Fruit fly (Drosophila melanogaster) whole organism, embryonic: Measurements from ENCODE around the gene CG14020.

Source experiments
- B-H1 ChIP-seq: fragments of 200-800 bp; sonication (Bioruptor generic); IDR thresholded peaks from 3 replicates; pipeline ENCODE4 v1.3.6; 2022; ENCODE audit warnings: missing biosample characterization, missing genetic modification characterization
- BEAF-32 ChIP-seq: fragments of 200-800 bp; sonication (Bioruptor generic); optimal IDR thresholded peaks from 3 replicates; lab custom pipeline; 2017; ENCODE audit warnings: missing biosample characterization, missing genetic modification characterization, mild to moderate bottlenecking, moderate library complexity, missing genetic modification reagents
- C15 ChIP-seq: fragments of 200-800 bp; sonication (Bioruptor generic); IDR thresholded peaks from 3 replicates; pipeline ENCODE4 v1.3.6; 2022; ENCODE audit warnings: missing biosample characterization, missing genetic modification characterization
- CG12071 ChIP-seq: fragments of 200-800 bp; sonication (Bioruptor generic); optimal IDR thresholded peaks from 3 replicates; lab custom pipeline; 2018; ENCODE audit warnings: missing biosample characterization, mild to moderate bottlenecking, missing genetic modification characterization
- CG13287 ChIP-seq: fragments of 200-800 bp; sonication (Bioruptor generic); IDR thresholded peaks from 2 replicates; pipeline ENCODE4 v1.3.6; 2022; ENCODE audit warnings: missing biosample characterization, missing genetic modification characterization; ENCODE audit not compliant: partially characterized antibody
- CG15479 ChIP-seq: fragments of 200-800 bp; sonication (Bioruptor generic); optimal IDR thresholded peaks from 3 replicates; lab custom pipeline; 2019; ENCODE audit warnings: missing biosample characterization, mild to moderate bottlenecking, missing genetic modification characterization, moderate library complexity
- CG1647 ChIP-seq: fragments of 200-800 bp; sonication (Bioruptor generic); optimal IDR thresholded peaks from 3 replicates; lab custom pipeline; 2016; ENCODE audit warnings: missing biosample characterization, missing genetic modification characterization
- CG17328 ChIP-seq: fragments of 200-800 bp; sonication (Bioruptor generic); IDR thresholded peaks from 2 replicates; pipeline ENCODE4 v1.3.6; 2022; ENCODE audit warnings: missing biosample characterization, missing genetic modification characterization
- CG2199 ChIP-seq: fragments of 200-800 bp; sonication (Bioruptor generic); IDR thresholded peaks from 3 replicates; pipeline ENCODE4 v1.3.6; 2022; ENCODE audit warnings: missing biosample characterization, missing genetic modification characterization
- CG2712 ChIP-seq: fragments of 200-800 bp; optimal IDR thresholded peaks from 3 replicates; lab custom pipeline; 2019; ENCODE audit warnings: missing biosample characterization, mild to moderate bottlenecking, missing genetic modification characterization, moderate library complexity
- CG2889 ChIP-seq: fragments of 200-800 bp; sonication (Bioruptor generic); IDR thresholded peaks from 3 replicates; pipeline ENCODE4 v1.3.6; 2022; ENCODE audit warnings: missing biosample characterization, missing genetic modification characterization
- CG3065 ChIP-seq: fragments of 200-800 bp; sonication (Bioruptor generic); optimal IDR thresholded peaks from 2 replicates; lab custom pipeline; 2016; ENCODE audit warnings: missing biosample characterization, missing genetic modification characterization
- CG31441 ChIP-seq: fragments of 200-800 bp; sonication (Bioruptor generic); IDR thresholded peaks from 2 replicates; pipeline ENCODE4 v1.3.6; 2022; ENCODE audit warnings: missing biosample characterization, missing genetic modification characterization
- CG3407 ChIP-seq: fragments of 200-800 bp; sonication (Bioruptor generic); optimal IDR thresholded peaks from 2 replicates; lab custom pipeline; 2018; ENCODE audit warnings: missing biosample characterization, mild to moderate bottlenecking, missing genetic modification characterization
- CG34376 ChIP-seq: fragments of 200-800 bp; sonication (Bioruptor generic); optimal IDR thresholded peaks from 2 replicates; lab custom pipeline; 2018; ENCODE audit warnings: missing biosample characterization, mild to moderate bottlenecking, missing genetic modification characterization
- CG6791 ChIP-seq: fragments of 200-800 bp; sonication (Bioruptor generic); IDR thresholded peaks from 3 replicates; pipeline ENCODE4 v1.3.6; 2022; ENCODE audit warnings: missing biosample characterization, missing genetic modification characterization; ENCODE audit not compliant: partially characterized antibody
- CG6813 ChIP-seq: fragments of 200-800 bp; sonication (Bioruptor generic); optimal IDR thresholded peaks from 2 replicates; lab custom pipeline; 2017; ENCODE audit warnings: missing biosample characterization, missing genetic modification characterization, mild to moderate bottlenecking, moderate library complexity, missing genetic modification reagents
- CG7556 ChIP-seq: fragments of 200-800 bp; sonication (Bioruptor generic); optimal IDR thresholded peaks from 2 replicates; lab custom pipeline; 2017; ENCODE audit warnings: missing biosample characterization, mild to moderate bottlenecking, missing genetic modification characterization
- CG8290 ChIP-seq, 3 experiments: fragments of 200-800 bp; sonication (Bioruptor generic); optimal IDR thresholded peaks; 2 replicates each; lab custom pipeline; 2016 to 2019; ENCODE audit warnings: missing biosample characterization in 3 of 3, missing genetic modification characterization in 3 of 3, mild to moderate bottlenecking in 2 of 3, moderate library complexity in 1 of 3
- CG9215 ChIP-seq: fragments of 200-800 bp; sonication (Bioruptor generic); IDR thresholded peaks from 2 replicates; pipeline ENCODE4 v1.3.6; 2022; ENCODE audit warnings: missing biosample characterization, missing genetic modification characterization
- CTCF ChIP-seq: fragments of 200-800 bp; sonication (Bioruptor generic); optimal IDR thresholded peaks from 2 replicates; lab custom pipeline; 2017; ENCODE audit warnings: missing biosample characterization, mild to moderate bottlenecking, missing genetic modification characterization, moderate library complexity
- CkIIα-i1 ChIP-seq: fragments of 200-800 bp; sonication (Bioruptor generic); IDR thresholded peaks from 2 replicates; pipeline ENCODE4 v1.3.6; 2022; ENCODE audit warnings: missing biosample characterization, missing genetic modification characterization
- Dp ChIP-seq: fragments of 200-800 bp; sonication (Bioruptor generic); optimal IDR thresholded peaks from 2 replicates; lab custom pipeline; 2018; ENCODE audit warnings: missing biosample characterization, mild to moderate bottlenecking, missing genetic modification characterization, moderate library complexity
- Dref ChIP-seq: fragments of 200-800 bp; sonication (Bioruptor generic); IDR thresholded peaks from 2 replicates; pipeline ENCODE4 v1.3.6; 2022; ENCODE audit warnings: missing biosample characterization, missing genetic modification characterization
- E2f2 ChIP-seq: fragments of 200-800 bp; sonication (Bioruptor generic); IDR thresholded peaks from 2 replicates; pipeline ENCODE4 v1.3.6; 2022; ENCODE audit warnings: missing biosample characterization, missing genetic modification characterization
- Ets97D ChIP-seq: fragments of 200-800 bp; sonication (Bioruptor generic); optimal IDR thresholded peaks from 3 replicates; lab custom pipeline; 2016; ENCODE audit warnings: missing biosample characterization, missing genetic modification characterization
- H2.0 ChIP-seq: fragments of 200-800 bp; sonication (Bioruptor generic); IDR thresholded peaks from 2 replicates; pipeline ENCODE4 v1.3.6; 2022; ENCODE audit warnings: missing biosample characterization, missing genetic modification characterization
- Lpt ChIP-seq: fragments of >200 bp; optimal IDR thresholded peaks from 2 replicates; lab custom pipeline; 2018; ENCODE audit warnings: missing biosample characterization, missing genetic modification characterization
- Meics ChIP-seq: fragments of 200-800 bp; sonication (Bioruptor generic); optimal IDR thresholded peaks from 2 replicates; lab custom pipeline; 2017; ENCODE audit warnings: missing biosample characterization, mild to moderate bottlenecking, missing genetic modification characterization
- Mrtf ChIP-seq: fragments of 200-800 bp; sonication (Bioruptor generic); IDR thresholded peaks from 3 replicates; pipeline ENCODE4 v1.3.6; 2022; ENCODE audit warnings: missing biosample characterization, missing genetic modification characterization
- Nf-YB ChIP-seq: fragments of 200-800 bp; sonication (Bioruptor generic); optimal IDR thresholded peaks from 3 replicates; lab custom pipeline; 2019; ENCODE audit warnings: missing biosample characterization, mild to moderate bottlenecking, missing genetic modification characterization, moderate library complexity
- chn ChIP-seq: fragments of 200-800 bp; sonication (Bioruptor generic); optimal IDR thresholded peaks from 2 replicates; lab custom pipeline; 2016; ENCODE audit warnings: missing biosample characterization, missing genetic modification characterization
- crc ChIP-seq: fragments of 200-800 bp; sonication (Bioruptor generic); optimal IDR thresholded peaks from 2 replicates; lab custom pipeline; 2016; ENCODE audit warnings: missing biosample characterization, missing genetic modification characterization
- dan ChIP-seq: fragments of 200-800 bp; sonication (Bioruptor generic); IDR thresholded peaks from 2 replicates; pipeline ENCODE4 v1.3.6; 2022; ENCODE audit warnings: missing biosample characterization, missing genetic modification characterization
- gsb-n ChIP-seq: fragments of 200-800 bp; sonication (Bioruptor generic); optimal IDR thresholded peaks from 3 replicates; lab custom pipeline; 2018; ENCODE audit warnings: missing biosample characterization, mild to moderate bottlenecking, missing genetic modification characterization
- insv ChIP-seq, 2 experiments: fragments of 200-800 bp; sonication (Bioruptor generic); optimal IDR thresholded peaks; 3 replicates each; lab custom pipeline; 2016 to 2018; ENCODE audit warnings: missing biosample characterization in 2 of 2, missing genetic modification characterization in 2 of 2
- jing ChIP-seq: fragments of 200-800 bp; sonication (Bioruptor generic); optimal IDR thresholded peaks from 2 replicates; lab custom pipeline; 2018; ENCODE audit warnings: missing biosample characterization, mild to moderate bottlenecking, missing genetic modification characterization
- mirr ChIP-seq: fragments of 200-800 bp; sonication (Bioruptor generic); optimal IDR thresholded peaks from 3 replicates; lab custom pipeline; 2018; ENCODE audit warnings: missing biosample characterization, mild to moderate bottlenecking, missing genetic modification characterization
- nerfin-2 ChIP-seq: fragments of 200-800 bp; sonication (Bioruptor generic); IDR thresholded peaks from 2 replicates; pipeline ENCODE4 v1.3.6; 2022; ENCODE audit warnings: missing biosample characterization, missing genetic modification characterization; ENCODE audit not compliant: partially characterized antibody
- otp ChIP-seq: fragments of 200-800 bp; sonication (Bioruptor generic); IDR thresholded peaks from 3 replicates; pipeline ENCODE4, ENCODE4 v1.3.6; 2022; ENCODE audit warnings: missing biosample characterization, missing genetic modification characterization
- pfk ChIP-seq: fragments of 200-800 bp; sonication (Bioruptor generic); optimal IDR thresholded peaks from 2 replicates; lab custom pipeline; 2018; ENCODE audit warnings: missing biosample characterization, mild to moderate bottlenecking, missing genetic modification characterization, moderate library complexity
- prd ChIP-seq, 3 experiments: fragments of >200 bp in 2 of 3; fragments of 200-800 bp in 1 of 3; sonication (Bioruptor generic) in 1 of 3; optimal IDR thresholded peaks in 2 of 3; IDR thresholded peaks in 1 of 3; 2 replicates in 2 of 3; 3 replicates in 1 of 3; pipeline versions ENCODE4 v1.3.6 to Lab custom; 2017 to 2022; ENCODE audit warnings: missing biosample characterization in 1 of 3, missing genetic modification characterization in 1 of 3
- sens ChIP-seq: fragments of 200-800 bp; sonication (Bioruptor generic); peaks from one replicate; lab custom pipeline; 2016; ENCODE audit warnings: missing biosample characterization, missing genetic modification characterization
- sisA ChIP-seq: fragments of 200-800 bp; sonication (Bioruptor generic); IDR thresholded peaks from 2 replicates; pipeline ENCODE4 v1.3.6; 2022; ENCODE audit warnings: missing biosample characterization, missing genetic modification characterization
- sr ChIP-seq: fragments of 200-800 bp; sonication (Bioruptor generic); IDR thresholded peaks from 3 replicates; pipeline ENCODE4 v1.3.6; 2022; ENCODE audit warnings: missing biosample characterization, missing genetic modification characterization
- stwl ChIP-seq: fragments of 200-800 bp; sonication (Bioruptor generic); optimal IDR thresholded peaks from 3 replicates; lab custom pipeline; 2018; ENCODE audit warnings: missing biosample characterization, mild to moderate bottlenecking, missing genetic modification characterization, moderate library complexity
- sug ChIP-seq: fragments of 200-800 bp; optimal IDR thresholded peaks from 2 replicates; lab custom pipeline; 2019; ENCODE audit warnings: missing biosample characterization, mild to moderate bottlenecking, missing genetic modification characterization, moderate library complexity
- tna ChIP-seq: fragments of 200-800 bp; sonication (Bioruptor generic); IDR thresholded peaks from 2 replicates; pipeline ENCODE4 v1.3.6; 2022; ENCODE audit warnings: missing biosample characterization, missing genetic modification characterization; ENCODE audit not compliant: partially characterized antibody
- zfh2 ChIP-seq: fragments of 200-800 bp; sonication (Bioruptor generic); optimal IDR thresholded peaks from 2 replicates; lab custom pipeline; 2016; ENCODE audit warnings: missing biosample characterization, missing genetic modification characterization

The CG14020 gene

DNA sequence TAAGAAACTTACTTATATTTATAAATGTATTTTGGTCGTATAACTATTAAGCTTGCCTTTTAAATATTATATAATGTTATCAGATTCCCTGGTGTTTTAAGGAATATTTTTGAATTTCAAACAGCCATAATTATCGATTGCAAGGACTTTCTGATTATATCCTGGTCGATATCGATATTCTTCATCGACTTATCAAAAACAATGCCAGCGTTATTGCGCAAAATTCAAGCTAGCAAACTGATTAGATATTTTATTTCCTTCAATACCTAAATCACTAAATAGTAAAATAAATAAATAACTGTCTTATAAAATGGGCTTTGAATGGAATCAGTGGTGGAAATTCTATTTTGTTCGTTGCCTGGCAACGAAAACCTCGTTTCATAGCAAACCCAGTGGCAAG lies at the start of gene CG14020:
Gene CG14020 (plus strand): TSS at position 345 of the 400 bp plus-strand sequence.
- TF ChIP-seq E2f2 (GFP tag; lab: Robert Waterston, UW) = peak; percentile 59
- TF ChIP-seq Mrtf = no peak
- TF ChIP-seq dan (GFP tag; lab: Robert Waterston, UW) = no peak
- TF ChIP-seq sens (GFP tag; lab: Kevin White, UChicago) = peak; percentile 50
- no peak for TF ChIP-seq CG12071
- no peak for TF ChIP-seq pfk (GFP tag; lab: Kevin White, UChicago)
- TF ChIP-seq CG15479 (GFP tag; lab: Kevin White, UChicago) = no peak
- TF ChIP-seq tna (GFP tag; lab: Robert Waterston, UW) = no peak
- no peak for TF ChIP-seq CG17328
- TF ChIP-seq C15 (GFP tag; lab: Robert Waterston, UW) = no peak
- no peak for TF ChIP-seq CG2712 (tag; lab: Kevin White, UChicago)
- no peak for TF ChIP-seq Lpt (GFP tag; lab: Kevin White, UChicago)
- no peak for TF ChIP-seq Nf-YB
- peak; percentile 25; the same call in 1 of the 2 replicates for TF ChIP-seq CG13287 (GFP tag; lab: Robert Waterston, UW)
- no peak for TF ChIP-seq sug (tag; lab: Kevin White, UChicago)
- no peak for TF ChIP-seq CG3407 (GFP tag; lab: Kevin White, UChicago)
- peak; percentile 6 for TF ChIP-seq BEAF-32 (GFP tag; lab: Kevin White, UChicago)
- no peak for TF ChIP-seq CTCF
- TF ChIP-seq CG34376 (GFP tag; lab: Kevin White, UChicago) = no peak
- no peak for TF ChIP-seq insv (GFP tag; optimal IDR thresholded peaks at IDR 0.05; lab: Kevin White, UChicago)
- peak; percentile 45 for TF ChIP-seq Dp (GFP tag; lab: Kevin White, UChicago)
- TF ChIP-seq Meics = no peak
- TF ChIP-seq mirr (GFP tag; lab: Kevin White, UChicago) = no peak
- no peak for TF ChIP-seq CG3065
- TF ChIP-seq sr (GFP tag; lab: Robert Waterston, UW) = no peak
- TF ChIP-seq sisA (GFP tag; lab: Robert Waterston, UW) = no peak
- TF ChIP-seq Dref (GFP tag; lab: Robert Waterston, UW) = peak; percentile 53
- no peak for TF ChIP-seq CkIIα-i1 (GFP tag; lab: Robert Waterston, UW)
- TF ChIP-seq otp (GFP tag; lab: Robert Waterston, UW) = no peak
- TF ChIP-seq CG1647 (GFP tag; lab: Kevin White, UChicago) = no peak
- no peak for TF ChIP-seq jing (GFP tag; lab: Kevin White, UChicago)
- no peak for TF ChIP-seq CG9215 (GFP tag; lab: Robert Waterston, UW)

DNA sequence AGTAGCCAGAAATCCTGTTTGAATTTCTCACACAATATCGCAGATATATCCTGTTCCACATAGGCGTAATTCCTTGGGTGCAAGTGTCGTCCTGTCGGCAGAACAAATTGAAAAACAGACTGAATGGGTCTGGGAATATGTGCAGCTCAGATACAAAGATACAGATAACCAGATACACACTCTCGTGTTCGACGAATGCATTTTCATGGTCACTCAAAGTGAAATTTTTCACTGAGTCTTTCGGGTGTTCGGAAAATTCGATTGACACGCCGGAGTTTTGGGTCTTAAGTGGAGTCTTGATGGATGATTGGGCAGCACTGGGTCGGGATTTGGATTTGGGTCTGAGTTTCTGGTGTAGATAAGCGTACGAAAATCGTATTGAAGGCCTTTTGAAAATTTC lies 49.7 kb upstream of the CG14020 start:
- no peak for TF ChIP-seq crc (GFP tag; lab: Kevin White, UChicago)
- TF ChIP-seq CG8290 (GFP tag; optimal IDR thresholded peaks at IDR 0.05; lab: Kevin White, UChicago) = peak; percentile 27
- TF ChIP-seq CG8290 (tag; optimal IDR thresholded peaks at IDR 0.05; lab: Kevin White, UChicago) = no peak
- no peak for TF ChIP-seq CG2889 (GFP tag; lab: Robert Waterston, UW)
- TF ChIP-seq gsb-n (tag; lab: Kevin White, UChicago) = peak; percentile 68
- no peak for TF ChIP-seq nerfin-2
- no peak for TF ChIP-seq chn (GFP tag; lab: Kevin White, UChicago)
- TF ChIP-seq stwl (tag; lab: Kevin White, UChicago) = peak; percentile 2
- no peak for TF ChIP-seq CG6813 (GFP tag; lab: Kevin White, UChicago)
- no peak for TF ChIP-seq CG7556 (GFP tag; lab: Kevin White, UChicago)
- TF ChIP-seq C15 (GFP tag; lab: Robert Waterston, UW) = no peak
- no peak for TF ChIP-seq B-H1 (GFP tag; lab: Robert Waterston, UW)
- no peak for TF ChIP-seq CG31441 (GFP tag; lab: Robert Waterston, UW)
- TF ChIP-seq H2.0 (GFP tag; lab: Robert Waterston, UW) = no peak
- TF ChIP-seq zfh2 (GFP tag; lab: Kevin White, UChicago) = no peak
- 0 out of 3 replicates have a peak, but pooled peaks have one; percentile 39 for TF ChIP-seq CG6791
- no peak for TF ChIP-seq Ets97D (GFP tag; lab: Kevin White, UChicago)
- peak; percentile 78; the same call in 2 of the 3 replicates for TF ChIP-seq CG2199 (GFP tag; lab: Robert Waterston, UW)
- no peak for TF ChIP-seq prd (optimal IDR thresholded peaks at IDR 0.05; lab: Kevin White, UChicago)
- peak; percentile 5; the same call in 1 of the 3 replicates for TF ChIP-seq prd (GFP tag; IDR thresholded peaks at IDR 0.05; lab: Robert Waterston, UW)
